Fruit fly (Drosophila melanogaster) whole organism, embryonic: ENCODE measurements around the gene Actn.

Experiments
- CG10267 ChIP-seq: fragments of 200-800 bp; sonication (Bioruptor generic); optimal IDR thresholded peaks from 2 replicates; lab custom pipeline; 2018; ENCODE audit warnings: missing biosample characterization, mild to moderate bottlenecking, missing genetic modification characterization, moderate library complexity
- CG12391 ChIP-seq: fragments of 200-800 bp; sonication (Bioruptor generic); optimal IDR thresholded peaks from 3 replicates; lab custom pipeline; 2018; ENCODE audit warnings: missing biosample characterization, mild to moderate bottlenecking, missing genetic modification characterization, moderate library complexity
- CG13424 ChIP-seq: fragments of 200-800 bp; sonication (Bioruptor generic); optimal IDR thresholded peaks from 2 replicates; lab custom pipeline; 2019; ENCODE audit warnings: missing biosample characterization, mild to moderate bottlenecking, missing genetic modification characterization, moderate library complexity
- CG14860 ChIP-seq: fragments of 200-800 bp; sonication (Bioruptor generic); IDR thresholded peaks from 3 replicates; pipeline ENCODE4 v1.3.6; 2022; ENCODE audit warnings: missing biosample characterization, missing genetic modification characterization; ENCODE audit not compliant: partially characterized antibody
- CG14965 ChIP-seq: fragments of 200-800 bp; sonication (Bioruptor generic); optimal IDR thresholded peaks from 2 replicates; lab custom pipeline; 2016; ENCODE audit warnings: missing biosample characterization, missing genetic modification characterization, borderline replicate concordance
- CG1647 ChIP-seq: fragments of 200-800 bp; sonication (Bioruptor generic); optimal IDR thresholded peaks from 3 replicates; lab custom pipeline; 2016; ENCODE audit warnings: missing biosample characterization, missing genetic modification characterization
- CG17328 ChIP-seq: fragments of 200-800 bp; sonication (Bioruptor generic); IDR thresholded peaks from 2 replicates; pipeline ENCODE4 v1.3.6; 2022; ENCODE audit warnings: missing biosample characterization, missing genetic modification characterization
- CG2120 ChIP-seq: fragments of 200-800 bp; sonication (Bioruptor generic); optimal IDR thresholded peaks from 3 replicates; lab custom pipeline; 2016; ENCODE audit warnings: missing biosample characterization, missing genetic modification characterization
- CG32767 ChIP-seq: fragments of 200-800 bp; sonication (Bioruptor generic); IDR thresholded peaks from 2 replicates; pipeline ENCODE4 v1.3.6; 2022; ENCODE audit warnings: missing biosample characterization, missing genetic modification characterization
- CG34224 ChIP-seq: fragments of 200-800 bp; sonication (Bioruptor generic); IDR thresholded peaks from 3 replicates; pipeline ENCODE4 v1.3.6; 2022; ENCODE audit warnings: missing biosample characterization, missing genetic modification characterization; ENCODE audit not compliant: partially characterized antibody
- CG6791 ChIP-seq: fragments of 200-800 bp; sonication (Bioruptor generic); IDR thresholded peaks from 3 replicates; pipeline ENCODE4 v1.3.6; 2022; ENCODE audit warnings: missing biosample characterization, missing genetic modification characterization; ENCODE audit not compliant: partially characterized antibody
- CG6854 ChIP-seq: fragments of 200-800 bp; sonication (Bioruptor generic); optimal IDR thresholded peaks from 3 replicates; lab custom pipeline; 2017; ENCODE audit warnings: missing biosample characterization, mild to moderate bottlenecking, missing genetic modification characterization
- CG9817 ChIP-seq: fragments of 200-800 bp; sonication (Bioruptor generic); optimal IDR thresholded peaks from 2 replicates; lab custom pipeline; 2018; ENCODE audit warnings: missing biosample characterization, mild to moderate bottlenecking, missing genetic modification characterization, moderate library complexity
- CkIIα-i1 ChIP-seq: fragments of 200-800 bp; sonication (Bioruptor generic); IDR thresholded peaks from 2 replicates; pipeline ENCODE4 v1.3.6; 2022; ENCODE audit warnings: missing biosample characterization, missing genetic modification characterization
- Deaf1 ChIP-seq: fragments of 200-800 bp; optimal IDR thresholded peaks from 3 replicates; lab custom pipeline; 2019; ENCODE audit warnings: missing biosample characterization, mild to moderate bottlenecking, missing genetic modification characterization, moderate library complexity
- Doc2 ChIP-seq: fragments of 200-800 bp; sonication (Bioruptor generic); IDR thresholded peaks from 2 replicates; pipeline ENCODE4 v1.3.6; 2022; ENCODE audit warnings: missing biosample characterization, missing genetic modification characterization
- Doc3 ChIP-seq: fragments of 200-800 bp; sonication (Bioruptor generic); IDR thresholded peaks from 3 replicates; pipeline ENCODE4 v1.3.6; 2022; ENCODE audit warnings: missing biosample characterization, missing genetic modification characterization; ENCODE audit not compliant: partially characterized antibody
- Dref ChIP-seq: fragments of 200-800 bp; sonication (Bioruptor generic); IDR thresholded peaks from 2 replicates; pipeline ENCODE4 v1.3.6; 2022; ENCODE audit warnings: missing biosample characterization, missing genetic modification characterization
- E2f1 ChIP-seq: fragments of 200-800 bp; sonication (Bioruptor generic); IDR thresholded peaks from 2 replicates; pipeline ENCODE4 v1.3.6; 2022; ENCODE audit warnings: missing biosample characterization, missing genetic modification characterization
- E2f2 ChIP-seq: fragments of 200-800 bp; sonication (Bioruptor generic); IDR thresholded peaks from 2 replicates; pipeline ENCODE4 v1.3.6; 2022; ENCODE audit warnings: missing biosample characterization, missing genetic modification characterization
- HLH3B ChIP-seq: fragments of 200-800 bp; sonication (Bioruptor generic); IDR thresholded peaks from 2 replicates; pipeline ENCODE4 v1.3.6; 2022; ENCODE audit warnings: missing biosample characterization, missing genetic modification characterization
- Mad ChIP-seq: fragments of 200-800 bp; sonication (Bioruptor generic); optimal IDR thresholded peaks from 2 replicates; lab custom pipeline; 2016; ENCODE audit warnings: missing biosample characterization, missing genetic modification characterization
- Max ChIP-seq: fragments of 200-800 bp; sonication (Bioruptor generic); optimal IDR thresholded peaks from 2 replicates; lab custom pipeline; 2016; ENCODE audit warnings: missing biosample characterization, mild to moderate bottlenecking, missing genetic modification characterization
- Med ChIP-seq: fragments of 200-800 bp; sonication (Bioruptor generic); peaks from one replicate; lab custom pipeline; 2016; ENCODE audit warnings: missing biosample characterization, missing genetic modification characterization, mild to moderate bottlenecking, inconsistent platforms, moderate library complexity
- Ptx1 ChIP-seq: fragments of 200-800 bp; sonication (Bioruptor generic); IDR thresholded peaks from 2 replicates; pipeline ENCODE4 v1.3.6; 2022; ENCODE audit warnings: missing biosample characterization, missing genetic modification characterization
- Stat92E ChIP-seq, 3 experiments: fragments of >200 bp in 2 of 3; fragments of 200-800 bp in 1 of 3; sonication (Bioruptor generic) in 1 of 3; optimal IDR thresholded peaks; 2 replicates each; lab custom pipeline; 2017 to 2019; ENCODE audit warnings: missing biosample characterization in 3 of 3, missing genetic modification characterization in 3 of 3, mild to moderate bottlenecking in 1 of 3, moderate library complexity in 1 of 3
- Taf1 ChIP-seq: fragments of 200-800 bp; sonication (Bioruptor generic); IDR thresholded peaks from 2 replicates; pipeline ENCODE4 v1.3.6; 2022; ENCODE audit warnings: missing biosample characterization, missing genetic modification characterization
- amos ChIP-seq: fragments of 200-800 bp; sonication (Bioruptor generic); IDR thresholded peaks from 2 replicates; pipeline ENCODE4 v1.3.6; 2022; ENCODE audit warnings: missing biosample characterization, missing genetic modification characterization; ENCODE audit not compliant: partially characterized antibody
- emc ChIP-seq: fragments of 200-800 bp; sonication (Bioruptor generic); optimal IDR thresholded peaks from 2 replicates; lab custom pipeline; 2016; ENCODE audit warnings: missing biosample characterization, missing genetic modification characterization
- ewg ChIP-seq: fragments of 200-800 bp; sonication (Bioruptor generic); optimal IDR thresholded peaks from 3 replicates; lab custom pipeline; 2017; ENCODE audit warnings: mild to moderate bottlenecking, missing biosample characterization, missing genetic modification reagents, missing genetic modification characterization
- hbn ChIP-seq: fragments of 200-800 bp; sonication (Bioruptor generic); IDR thresholded peaks from 2 replicates; pipeline ENCODE4 v1.3.6; 2022; ENCODE audit warnings: missing biosample characterization, missing genetic modification characterization; ENCODE audit not compliant: partially characterized antibody
- jumu ChIP-seq: fragments of 200-800 bp; sonication (Bioruptor generic); optimal IDR thresholded peaks from 3 replicates; lab custom pipeline; 2016; ENCODE audit warnings: missing biosample characterization, missing genetic modification characterization
- lmd ChIP-seq: fragments of 200-800 bp; sonication (Bioruptor generic); IDR thresholded peaks from 2 replicates; pipeline ENCODE4 v1.3.6; 2022; ENCODE audit warnings: missing biosample characterization, missing genetic modification characterization
- nerfin-1 ChIP-seq: fragments of 200-800 bp; sonication (Bioruptor generic); optimal IDR thresholded peaks from 3 replicates; lab custom pipeline; 2019; ENCODE audit warnings: missing biosample characterization, mild to moderate bottlenecking, missing genetic modification characterization, moderate library complexity
- nmo ChIP-seq: fragments of 200-800 bp; sonication (Bioruptor generic); optimal IDR thresholded peaks from 2 replicates; lab custom pipeline; 2018; ENCODE audit warnings: missing biosample characterization, mild to moderate bottlenecking, missing genetic modification characterization, moderate library complexity
- p53 ChIP-seq: fragments of 200-800 bp; sonication (Bioruptor generic); optimal IDR thresholded peaks from 2 replicates; lab custom pipeline; 2016; ENCODE audit warnings: missing biosample characterization, missing genetic modification characterization
- pan ChIP-seq, 4 experiments: fragments of >200 bp in 3 of 4; fragments of 200-800 bp in 1 of 4; sonication (Bioruptor generic) in 1 of 4; optimal IDR thresholded peaks in 3 of 4; IDR thresholded peaks in 1 of 4; 2 replicates each; pipeline versions ENCODE4 v1.3.6 to Lab custom; 2017 to 2022; ENCODE audit warnings: missing biosample characterization in 2 of 4, missing genetic modification characterization in 2 of 4, mixed read lengths in 1 of 4
- pita ChIP-seq: fragments of 200-800 bp; sonication (Bioruptor generic); optimal IDR thresholded peaks from 2 replicates; lab custom pipeline; 2017; ENCODE audit warnings: missing biosample characterization, mild to moderate bottlenecking, missing genetic modification characterization
- pnt ChIP-seq: fragments of 200-800 bp; sonication (Bioruptor generic); optimal IDR thresholded peaks from 3 replicates; lab custom pipeline; 2016; ENCODE audit warnings: missing biosample characterization, missing genetic modification characterization
- pum ChIP-seq: fragments of 200-800 bp; sonication (Bioruptor generic); optimal IDR thresholded peaks from 2 replicates; lab custom pipeline; 2016; ENCODE audit warnings: missing biosample characterization, missing genetic modification characterization
- row ChIP-seq: fragments of 200-800 bp; sonication (Bioruptor generic); IDR thresholded peaks from 3 replicates; pipeline ENCODE4 v1.3.6; 2022; ENCODE audit warnings: missing biosample characterization, missing genetic modification characterization
- seq ChIP-seq: fragments of 200-800 bp; sonication (Bioruptor generic); IDR thresholded peaks from 2 replicates; pipeline ENCODE4 v1.3.6; 2022; ENCODE audit warnings: missing biosample characterization, missing genetic modification characterization
- sisA ChIP-seq: fragments of 200-800 bp; sonication (Bioruptor generic); IDR thresholded peaks from 2 replicates; pipeline ENCODE4 v1.3.6; 2022; ENCODE audit warnings: missing biosample characterization, missing genetic modification characterization
- sna ChIP-seq: fragments of 200-800 bp; sonication (Bioruptor generic); IDR thresholded peaks from 2 replicates; pipeline ENCODE4 v1.3.6; 2022; ENCODE audit warnings: missing biosample characterization, missing genetic modification characterization; ENCODE audit not compliant: partially characterized antibody
- sr ChIP-seq: fragments of 200-800 bp; sonication (Bioruptor generic); IDR thresholded peaks from 3 replicates; pipeline ENCODE4 v1.3.6; 2022; ENCODE audit warnings: missing biosample characterization, missing genetic modification characterization
- tgo ChIP-seq: fragments of 200-800 bp; sonication (Bioruptor generic); IDR thresholded peaks from 3 replicates; pipeline ENCODE4 v1.3.6; 2022; ENCODE audit warnings: missing biosample characterization, missing genetic modification characterization
- tx ChIP-seq: fragments of 200-800 bp; sonication (Bioruptor generic); optimal IDR thresholded peaks from 2 replicates; lab custom pipeline; 2016; ENCODE audit warnings: missing biosample characterization, missing genetic modification characterization
- unc-4 ChIP-seq: fragments of 200-800 bp; sonication (Bioruptor generic); IDR thresholded peaks from 2 replicates; pipeline ENCODE4 v1.3.6; 2022; ENCODE audit warnings: missing biosample characterization, missing genetic modification characterization; ENCODE audit not compliant: partially characterized antibody
- vnd ChIP-seq: fragments of 200-800 bp; sonication (Bioruptor generic); IDR thresholded peaks from 3 replicates; pipeline ENCODE4 v1.3.6; 2022; ENCODE audit warnings: missing biosample characterization, missing genetic modification characterization; ENCODE audit not compliant: partially characterized antibody
- zen ChIP-seq: fragments of 200-800 bp; sonication (Bioruptor generic); optimal IDR thresholded peaks from 3 replicates; lab custom pipeline; 2018; ENCODE audit warnings: missing biosample characterization, mild to moderate bottlenecking, missing genetic modification characterization, moderate library complexity

Actn gene

dm6 chrX:2065073-2065472 lies 23.0 kb upstream of the Actn start, which contains the start of gene CG4281 (continued):
- peak in 1 of 3 experiments; percentile 41 for TF ChIP-seq Stat92E (GFP tag; optimal IDR thresholded peaks at IDR 0.05; lab: Kevin White, UChicago)
- TF ChIP-seq CG13424: no peak
- TF ChIP-seq tgo: no peak
- peak; percentile 98 for TF ChIP-seq sna (GFP tag; lab: Robert Waterston, UW)
- TF ChIP-seq vnd (GFP tag; lab: Robert Waterston, UW): peak; percentile 91
- no peak for TF ChIP-seq HLH3B (GFP tag; lab: Robert Waterston, UW)
- TF ChIP-seq CG1647: no peak
- TF ChIP-seq Max (GFP tag; lab: Kevin White, UChicago): peak; percentile 4
- TF ChIP-seq nmo (GFP tag; lab: Kevin White, UChicago): peak; percentile 9
- TF ChIP-seq CG2120 (GFP tag; lab: Kevin White, UChicago): peak; percentile 33
- TF ChIP-seq Dref (GFP tag; lab: Robert Waterston, UW): peak; percentile 76
- TF ChIP-seq CG17328: no peak
- TF ChIP-seq ewg (GFP tag; lab: Kevin White, UChicago): no peak
- TF ChIP-seq hbn (GFP tag; lab: Robert Waterston, UW): peak; percentile 95
- TF ChIP-seq CkIIα-i1: no peak
- TF ChIP-seq CG12391 (tag; lab: Kevin White, UChicago): peak; percentile 33
- peak; percentile 80 for TF ChIP-seq CG10267 (tag; lab: Kevin White, UChicago)
- TF ChIP-seq unc-4 (GFP tag; lab: Robert Waterston, UW): peak; percentile 97
- TF ChIP-seq CG14860 (GFP tag; lab: Robert Waterston, UW): peak; percentile 96
- TF ChIP-seq CG34224 (GFP tag; lab: Robert Waterston, UW): peak; percentile 99
- peak; percentile 74 for TF ChIP-seq p53
- TF ChIP-seq CG6791 (GFP tag; lab: Robert Waterston, UW): peak; percentile 82
- TF ChIP-seq row (GFP tag; lab: Robert Waterston, UW): peak; percentile 64
- no peak for TF ChIP-seq zen

- TF ChIP-seq sisA: no peak
- no peak for TF ChIP-seq emc (GFP tag; lab: Kevin White, UChicago)
- TF ChIP-seq pan (optimal IDR thresholded peaks at IDR 0.05; lab: Kevin White, UChicago): no peak
- no peak for TF ChIP-seq pan (GFP tag; optimal IDR thresholded peaks at IDR 0.05 in 1 of 2, IDR thresholded peaks at IDR 0.05 in 1 of 2)
- no peak for TF ChIP-seq CG9817 (tag; lab: Kevin White, UChicago)
- TF ChIP-seq CG32767 (GFP tag; lab: Robert Waterston, UW): no peak
- no peak for TF ChIP-seq amos (GFP tag; lab: Robert Waterston, UW)
- TF ChIP-seq Doc3 (GFP tag; lab: Robert Waterston, UW): no peak
- TF ChIP-seq CG10267 (tag; lab: Kevin White, UChicago): no peak
- TF ChIP-seq E2f1: no peak
- no peak for TF ChIP-seq CG6854 (GFP tag; lab: Kevin White, UChicago)
- TF ChIP-seq Deaf1 (tag; lab: Kevin White, UChicago): peak; percentile 18
- no peak for TF ChIP-seq pita
- TF ChIP-seq lmd (GFP tag; lab: Robert Waterston, UW): no peak
- TF ChIP-seq CG14965 (GFP tag; lab: Kevin White, UChicago): no peak
- no peak for TF ChIP-seq tx (GFP tag; lab: Kevin White, UChicago)
- TF ChIP-seq pum (GFP tag; lab: Kevin White, UChicago): no peak
- no peak for TF ChIP-seq Taf1 (GFP tag; lab: Robert Waterston, UW)
- TF ChIP-seq Med (GFP tag; lab: Kevin White, UChicago): peak; percentile 63
- no peak for TF ChIP-seq Mad (GFP tag; lab: Kevin White, UChicago)
- no peak for TF ChIP-seq jumu (GFP tag; lab: Kevin White, UChicago)
- no peak for TF ChIP-seq nerfin-1 (tag; lab: Kevin White, UChicago)
- TF ChIP-seq seq (GFP tag; lab: Robert Waterston, UW): no peak
- TF ChIP-seq pnt (GFP tag; lab: Kevin White, UChicago): no peak
- peak; percentile 66 for TF ChIP-seq E2f2 (GFP tag; lab: Robert Waterston, UW)
- no peak for TF ChIP-seq Ptx1
- TF ChIP-seq sr (GFP tag; lab: Robert Waterston, UW): 0 out of 3 replicates have a peak, but pooled peaks have one; percentile 19
- no peak for TF ChIP-seq Doc2 (GFP tag; lab: Robert Waterston, UW)
Measured at dm6 chrX:2061849-2062248, 19.7 kb upstream of the Actn start, which contains the start of gene Sik2. Gene Sik2, minus strand, starts transcription at chrX:2061915.
